Fruit fly (Drosophila melanogaster): Measurements from ENCODE around the gene CG10428.

CG10428 gene

dm6 chr2L:18944175-18945012 is 4.3 kb upstream of the CG10428 start (continued):
- TF ChIP-seq dan (GFP tag; IDR thresholded peaks at IDR 0.05) (no peak), CG13296 (GFP tag; optimal IDR thresholded peaks at IDR 0.05) (peak; percentile 69), esg (GFP tag; conservative IDR thresholded peaks at IDR 0.05) (no peak), Fer1 (GFP tag; optimal IDR thresholded peaks at IDR 0.05) (peak; percentile 48), croc (GFP tag; conservative IDR thresholded peaks at IDR 0.05) (no peak), eyg (GFP tag; optimal IDR thresholded peaks at IDR 0.05) (no peak), Pdp1 (GFP tag; optimal IDR thresholded peaks at IDR 0.05) (peak in 1 of 2 experiments; percentile 8), H2.0 (GFP tag; IDR thresholded peaks at IDR 0.05) (no peak), CG4707 (GFP tag; optimal IDR thresholded peaks at IDR 0.05) (no peak), caup (GFP tag; optimal IDR thresholded peaks at IDR 0.05; ENCODE audit: severe bottlenecking) (peak; percentile 21), danr (GFP tag; IDR thresholded peaks at IDR 0.05) (no peak), CG11560 (tag; IDR thresholded peaks at IDR 0.05) (no peak), sug (tag; optimal IDR thresholded peaks at IDR 0.05) (peak; percentile 48), Lpt (GFP tag; optimal IDR thresholded peaks at IDR 0.05) (no peak), dm (GFP tag; optimal IDR thresholded peaks at IDR 0.05) (peak; percentile 5), cad (GFP tag; optimal IDR thresholded peaks at IDR 0.05) (no peak), CG7556 (GFP tag; optimal IDR thresholded peaks at IDR 0.05) (no peak), gsb-n (tag; optimal IDR thresholded peaks at IDR 0.05) (peak; percentile 74), ap (GFP tag; IDR thresholded peaks at IDR 0.05) (no peak), CG6654 (GFP tag; optimal IDR thresholded peaks at IDR 0.05) (no peak), jigr1 (GFP tag; IDR thresholded peaks at IDR 0.05) (no peak), br (optimal IDR thresholded peaks at IDR 0.05) (no peak), tio (GFP tag; optimal IDR thresholded peaks at IDR 0.05) (no peak), CG13624 (GFP tag; optimal IDR thresholded peaks at IDR 0.05) (no peak), CG11093 (GFP tag; IDR thresholded peaks at IDR 0.05) (no peak), dmrt99B (tag; optimal IDR thresholded peaks at IDR 0.05) (peak; percentile 38), CG10209 (GFP tag; optimal IDR thresholded peaks at IDR 0.05) (no peak), peb (GFP tag; IDR thresholded peaks at IDR 0.05) (no peak), CG4404 (GFP tag; IDR thresholded peaks at IDR 0.05) (no peak), E2f1 (GFP tag; IDR thresholded peaks at IDR 0.05) (no peak), CG4328 (GFP tag; optimal IDR thresholded peaks at IDR 0.05) (peak; percentile 8), BtbVII (GFP tag; optimal IDR thresholded peaks at IDR 0.05) (peak; percentile 12), CG17328 (GFP tag; IDR thresholded peaks at IDR 0.05) (no peak), Jarid2 (GFP tag; optimal IDR thresholded peaks at IDR 0.05) (no peak), ssp (GFP tag; IDR thresholded peaks at IDR 0.05) (no peak), CG34224 (GFP tag; IDR thresholded peaks at IDR 0.05; ENCODE audit: partially characterized antibody) (no peak), Sry-δ (GFP tag; optimal IDR thresholded peaks at IDR 0.05) (peak; percentile 61), CG4617 (GFP tag; optimal IDR thresholded peaks at IDR 0.05; ENCODE audit: borderline replicate concordance) (no peak), CG14441 (GFP tag; IDR thresholded peaks at IDR 0.05) (no peak), gce (GFP tag; IDR thresholded peaks at IDR 0.05) (no peak), CG15514 (GFP tag; optimal IDR thresholded peaks at IDR 0.05) (peak; percentile 92), CG9215 (GFP tag; IDR thresholded peaks at IDR 0.05) (no peak), tna (GFP tag; IDR thresholded peaks at IDR 0.05; ENCODE audit: partially characterized antibody) (no peak), da (GFP tag; optimal IDR thresholded peaks at IDR 0.05) (no peak), Hmr (GFP tag; optimal IDR thresholded peaks at IDR 0.05) (peak; percentile 79), kay (GFP tag; optimal IDR thresholded peaks at IDR 0.05) (no peak), CG12071 (GFP tag; optimal IDR thresholded peaks at IDR 0.05) (no peak), NC2α (GFP tag; optimal IDR thresholded peaks at IDR 0.05) (no peak), CG15073 (GFP tag; optimal IDR thresholded peaks at IDR 0.05) (no peak), CG7745 (tag; optimal IDR thresholded peaks at IDR 0.05) (peak; percentile 87)
